Fruit fly (Drosophila melanogaster) whole organism, embryonic: Measurements from ENCODE around the gene CG6126.

Experiments
- Atf6 ChIP-seq: fragments of 200-800 bp; sonication (Bioruptor generic); IDR thresholded peaks from 2 replicates; pipeline ENCODE4 v1.3.6; 2022; ENCODE audit warnings: missing biosample characterization, missing genetic modification characterization
- CG10147 ChIP-seq: fragments of 200-800 bp; sonication (Bioruptor generic); optimal IDR thresholded peaks from 2 replicates; lab custom pipeline; 2019; ENCODE audit warnings: missing biosample characterization, mild to moderate bottlenecking, missing genetic modification characterization, moderate library complexity
- CG10431 ChIP-seq: fragments of 200-800 bp; sonication (Bioruptor generic); optimal IDR thresholded peaks from 3 replicates; lab custom pipeline; 2018; ENCODE audit warnings: missing biosample characterization, mild to moderate bottlenecking, missing genetic modification characterization
- CG11456 ChIP-seq: fragments of 200-800 bp; sonication (Bioruptor generic); IDR thresholded peaks from 3 replicates; pipeline ENCODE4 v1.3.6; 2022; ENCODE audit warnings: missing biosample characterization, missing genetic modification characterization
- CG12391 ChIP-seq: fragments of 200-800 bp; sonication (Bioruptor generic); optimal IDR thresholded peaks from 3 replicates; lab custom pipeline; 2018; ENCODE audit warnings: missing biosample characterization, mild to moderate bottlenecking, missing genetic modification characterization, moderate library complexity
- CG12659 ChIP-seq: fragments of 200-800 bp; sonication (Bioruptor generic); optimal IDR thresholded peaks from 3 replicates; lab custom pipeline; 2017; ENCODE audit warnings: mild to moderate bottlenecking, missing biosample characterization, missing genetic modification reagents, missing genetic modification characterization
- CG15269 ChIP-seq: fragments of 200-800 bp; sonication (Bioruptor generic); optimal IDR thresholded peaks from 2 replicates; lab custom pipeline; 2018; ENCODE audit warnings: missing biosample characterization, mild to moderate bottlenecking, missing genetic modification characterization, moderate library complexity
- CG17361 ChIP-seq: fragments of 200-800 bp; sonication (Bioruptor generic); IDR thresholded peaks from 3 replicates; pipeline ENCODE4 v1.3.6; 2022; ENCODE audit warnings: missing biosample characterization, missing genetic modification characterization
- CG17385 ChIP-seq: fragments of 200-800 bp; sonication (Bioruptor generic); optimal IDR thresholded peaks from 3 replicates; lab custom pipeline; 2018; ENCODE audit warnings: missing biosample characterization, mild to moderate bottlenecking, missing genetic modification characterization
- CG17912 ChIP-seq: fragments of 200-800 bp; sonication (Bioruptor generic); optimal IDR thresholded peaks from 2 replicates; lab custom pipeline; 2018; ENCODE audit warnings: missing biosample characterization, mild to moderate bottlenecking, missing genetic modification characterization
- CG3281 ChIP-seq: fragments of 200-800 bp; sonication (Bioruptor generic); optimal IDR thresholded peaks from 3 replicates; lab custom pipeline; 2017; ENCODE audit warnings: missing biosample characterization, mild to moderate bottlenecking, missing genetic modification characterization
- CG4424 ChIP-seq: fragments of 200-800 bp; sonication (Bioruptor generic); optimal IDR thresholded peaks from 3 replicates; lab custom pipeline; 2016; ENCODE audit warnings: missing biosample characterization, missing genetic modification characterization
- CG6175 ChIP-seq: fragments of 200-800 bp; sonication (Bioruptor generic); IDR thresholded peaks from 3 replicates; pipeline ENCODE4 v1.3.6; 2022; ENCODE audit warnings: missing biosample characterization, missing genetic modification characterization
- CG6683 ChIP-seq: fragments of 200-800 bp; sonication (Bioruptor generic); optimal IDR thresholded peaks from 2 replicates; lab custom pipeline; 2017; ENCODE audit warnings: missing biosample characterization, mild to moderate bottlenecking, missing genetic modification characterization, missing genetic modification reagents
- CG6765 ChIP-seq: fragments of 200-800 bp; sonication (Bioruptor generic); optimal IDR thresholded peaks from 3 replicates; lab custom pipeline; 2017; ENCODE audit warnings: missing biosample characterization, mild to moderate bottlenecking, missing genetic modification characterization
- CG6791 ChIP-seq: fragments of 200-800 bp; sonication (Bioruptor generic); IDR thresholded peaks from 3 replicates; pipeline ENCODE4 v1.3.6; 2022; ENCODE audit warnings: missing biosample characterization, missing genetic modification characterization; ENCODE audit not compliant: partially characterized antibody
- CG7987 ChIP-seq: fragments of 200-800 bp; sonication (Bioruptor generic); optimal IDR thresholded peaks from 2 replicates; lab custom pipeline; 2018; ENCODE audit warnings: missing biosample characterization, mild to moderate bottlenecking, missing genetic modification characterization, moderate library complexity
- CG9215 ChIP-seq: fragments of 200-800 bp; sonication (Bioruptor generic); IDR thresholded peaks from 2 replicates; pipeline ENCODE4 v1.3.6; 2022; ENCODE audit warnings: missing biosample characterization, missing genetic modification characterization
- D ChIP-seq, 2 experiments: fragments of 200-800 bp in 1 of 2; fragments of >200 bp in 1 of 2; sonication (Bioruptor generic) in 1 of 2; optimal IDR thresholded peaks; 2 replicates in 1 of 2; 3 replicates in 1 of 2; lab custom pipeline; 2017; ENCODE audit warnings: mild to moderate bottlenecking in 1 of 2, missing biosample characterization in 1 of 2, missing genetic modification characterization in 1 of 2, missing genetic modification reagents in 1 of 2
- Dbx ChIP-seq: fragments of 200-800 bp; sonication (Bioruptor generic); IDR thresholded peaks from 3 replicates; pipeline ENCODE4 v1.3.6; 2022; ENCODE audit warnings: missing biosample characterization, missing genetic modification characterization
- ERR ChIP-seq: fragments of 200-800 bp; sonication (Bioruptor generic); optimal IDR thresholded peaks from 2 replicates; lab custom pipeline; 2016; ENCODE audit warnings: missing biosample characterization, missing genetic modification characterization
- Fer1 ChIP-seq: fragments of 200-800 bp; sonication (Bioruptor generic); optimal IDR thresholded peaks from 2 replicates; lab custom pipeline; 2017; ENCODE audit warnings: missing biosample characterization, mild to moderate bottlenecking, missing genetic modification characterization
- H2.0 ChIP-seq: fragments of 200-800 bp; sonication (Bioruptor generic); IDR thresholded peaks from 2 replicates; pipeline ENCODE4 v1.3.6; 2022; ENCODE audit warnings: missing biosample characterization, missing genetic modification characterization
- Hr51 ChIP-seq, 2 experiments: fragments of 200-800 bp; sonication (Bioruptor generic); optimal IDR thresholded peaks; 2 replicates in 1 of 2; 3 replicates in 1 of 2; lab custom pipeline; 2016 to 2018; ENCODE audit warnings: missing biosample characterization in 2 of 2, missing genetic modification characterization in 2 of 2, mild to moderate bottlenecking in 1 of 2, moderate library complexity in 1 of 2
- Ravus ChIP-seq: fragments of 200-800 bp; sonication (Bioruptor generic); IDR thresholded peaks from 2 replicates; pipeline ENCODE4 v1.3.6; 2022; ENCODE audit warnings: missing biosample characterization, missing genetic modification characterization
- Six4 ChIP-seq: fragments of 200-800 bp; sonication (Bioruptor generic); optimal IDR thresholded peaks from 2 replicates; lab custom pipeline; 2016; ENCODE audit warnings: missing biosample characterization, missing genetic modification characterization
- TFAM ChIP-seq: fragments of 200-800 bp; sonication (Bioruptor generic); optimal IDR thresholded peaks from 2 replicates; lab custom pipeline; 2017; ENCODE audit warnings: missing biosample characterization, missing genetic modification characterization, inconsistent platforms
- ab ChIP-seq: fragments of 200-800 bp; sonication (Bioruptor generic); optimal IDR thresholded peaks from 2 replicates; lab custom pipeline; 2016; ENCODE audit warnings: missing biosample characterization, missing genetic modification characterization
- cas ChIP-seq: fragments of 200-800 bp; sonication (Bioruptor generic); IDR thresholded peaks from 2 replicates; pipeline ENCODE4 v1.3.6; 2022; ENCODE audit warnings: missing biosample characterization, missing genetic modification characterization
- exex ChIP-seq: fragments of 200-800 bp; sonication (Bioruptor generic); optimal IDR thresholded peaks from 4 replicates; lab custom pipeline; 2018; ENCODE audit warnings: missing biosample characterization, mild to moderate bottlenecking, missing genetic modification characterization, moderate library complexity
- grn ChIP-seq: fragments of 200-800 bp; sonication (Bioruptor generic); optimal IDR thresholded peaks from 3 replicates; lab custom pipeline; 2017; ENCODE audit warnings: missing biosample characterization, missing genetic modification characterization
- gro ChIP-seq: fragments of 200-800 bp; sonication (Bioruptor generic); optimal IDR thresholded peaks from 2 replicates; lab custom pipeline; 2016; ENCODE audit warnings: missing biosample characterization, missing genetic modification characterization
- hb ChIP-seq: fragments of 200-800 bp; sonication (Bioruptor generic); IDR thresholded peaks from 3 replicates; pipeline ENCODE4 v1.3.6; 2022; ENCODE audit warnings: missing biosample characterization, missing genetic modification characterization; ENCODE audit not compliant: partially characterized antibody
- kah ChIP-seq: fragments of 200-800 bp; sonication (Bioruptor generic); optimal IDR thresholded peaks from 2 replicates; lab custom pipeline; 2018; ENCODE audit warnings: missing biosample characterization, mild to moderate bottlenecking, missing genetic modification characterization
- kay ChIP-seq: fragments of 200-800 bp; sonication (Bioruptor generic); optimal IDR thresholded peaks from 2 replicates; lab custom pipeline; 2016; ENCODE audit warnings: missing biosample characterization, missing genetic modification characterization
- lab ChIP-seq: fragments of 200-800 bp; sonication (Bioruptor generic); optimal IDR thresholded peaks from 3 replicates; lab custom pipeline; 2017; ENCODE audit warnings: missing biosample characterization, missing genetic modification characterization, mild to moderate bottlenecking, moderate library complexity, missing genetic modification reagents
- mirr ChIP-seq: fragments of 200-800 bp; sonication (Bioruptor generic); optimal IDR thresholded peaks from 3 replicates; lab custom pipeline; 2018; ENCODE audit warnings: missing biosample characterization, mild to moderate bottlenecking, missing genetic modification characterization
- mld ChIP-seq: fragments of 200-800 bp; sonication (Bioruptor generic); IDR thresholded peaks from 3 replicates; pipeline ENCODE4 v1.3.6; 2022; ENCODE audit warnings: missing biosample characterization, missing genetic modification characterization; ENCODE audit not compliant: partially characterized antibody
- nau ChIP-seq: fragments of 200-800 bp; sonication (Bioruptor generic); optimal IDR thresholded peaks from 3 replicates; lab custom pipeline; 2017; ENCODE audit warnings: missing biosample characterization, mild to moderate bottlenecking, missing genetic modification characterization, missing genetic modification reagents
- nerfin-2 ChIP-seq: fragments of 200-800 bp; sonication (Bioruptor generic); IDR thresholded peaks from 2 replicates; pipeline ENCODE4 v1.3.6; 2022; ENCODE audit warnings: missing biosample characterization, missing genetic modification characterization; ENCODE audit not compliant: partially characterized antibody
- nmo ChIP-seq: fragments of 200-800 bp; sonication (Bioruptor generic); optimal IDR thresholded peaks from 2 replicates; lab custom pipeline; 2018; ENCODE audit warnings: missing biosample characterization, mild to moderate bottlenecking, missing genetic modification characterization, moderate library complexity
- onecut ChIP-seq: fragments of 200-800 bp; sonication (Bioruptor generic); IDR thresholded peaks from 2 replicates; pipeline ENCODE4 v1.3.6; 2022; ENCODE audit warnings: missing biosample characterization, missing genetic modification characterization
- peb ChIP-seq: fragments of 200-800 bp; sonication (Bioruptor generic); IDR thresholded peaks from 2 replicates; pipeline ENCODE4 v1.3.6; 2022; ENCODE audit warnings: missing biosample characterization, missing genetic modification characterization
- phol ChIP-seq: fragments of 200-800 bp; sonication (Bioruptor generic); optimal IDR thresholded peaks from 3 replicates; lab custom pipeline; 2018; ENCODE audit warnings: missing biosample characterization, mild to moderate bottlenecking, missing genetic modification characterization, moderate library complexity
- sima ChIP-seq: fragments of 200-800 bp; sonication (Bioruptor generic); optimal IDR thresholded peaks from 2 replicates; lab custom pipeline; 2016; ENCODE audit warnings: missing biosample characterization, missing genetic modification characterization
- sqz ChIP-seq: fragments of 200-800 bp; sonication (Bioruptor generic); optimal IDR thresholded peaks from 3 replicates; lab custom pipeline; 2018; ENCODE audit warnings: missing biosample characterization, mild to moderate bottlenecking, missing genetic modification characterization
- tap ChIP-seq: fragments of 200-800 bp; optimal IDR thresholded peaks from 3 replicates; lab custom pipeline; 2019; ENCODE audit warnings: missing biosample characterization, mild to moderate bottlenecking, missing genetic modification characterization, moderate library complexity
- ttk ChIP-seq: fragments of 200-800 bp; sonication (Bioruptor generic); IDR thresholded peaks from 2 replicates; pipeline ENCODE4 v2.1.2; 2022; ENCODE audit warnings: missing biosample characterization, missing genetic modification characterization
- zfh1 ChIP-seq: fragments of 200-800 bp; sonication (Bioruptor generic); IDR thresholded peaks from 3 replicates; pipeline ENCODE4 v1.3.6; 2022; ENCODE audit warnings: missing biosample characterization, missing genetic modification characterization

CG6126 gene

DNA sequence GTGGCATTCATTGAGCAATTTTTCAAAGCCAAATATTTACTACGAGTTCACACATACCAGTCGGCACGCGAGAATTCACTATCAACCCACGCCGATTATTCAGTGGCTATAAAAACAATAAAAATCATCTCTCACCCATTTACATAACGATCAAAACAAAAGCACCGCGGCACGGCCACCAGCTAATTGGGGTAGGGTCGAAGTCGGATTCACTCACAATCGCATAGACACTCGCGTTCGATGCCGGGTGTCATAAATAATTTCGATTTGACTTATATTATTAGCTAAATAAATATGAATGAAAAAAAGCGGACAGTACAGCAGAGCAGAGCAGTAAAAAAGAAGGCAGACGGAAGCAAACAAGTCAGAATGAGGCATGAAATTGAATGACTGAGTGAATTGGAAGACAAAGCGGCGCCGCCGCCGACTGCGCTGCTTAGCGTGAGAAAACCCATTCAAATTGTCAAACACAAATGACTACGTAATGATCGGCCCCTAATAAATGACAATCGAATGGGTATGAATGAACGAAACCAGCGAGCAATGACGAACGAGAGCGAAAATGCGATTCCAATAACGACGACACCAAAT lies 27.3 kb upstream of the CG6126 start (continued):
- TF ChIP-seq CG17361 (GFP tag; lab: Robert Waterston, UW) (no peak), onecut (GFP tag; lab: Robert Waterston, UW) (no peak), CG10431 (GFP tag; lab: Kevin White, UChicago) (no peak), phol (tag; lab: Kevin White, UChicago) (no peak), CG12391 (no peak), CG10147 (GFP tag; lab: Kevin White, UChicago) (peak; percentile 3), nmo (GFP tag; lab: Kevin White, UChicago) (no peak), Fer1 (GFP tag; lab: Kevin White, UChicago) (no peak), CG15269 (tag; lab: Kevin White, UChicago) (peak; percentile 16), tap (tag; lab: Kevin White, UChicago) (no peak), mld (GFP tag; lab: Robert Waterston, UW) (no peak), H2.0 (GFP tag; lab: Robert Waterston, UW) (no peak), CG17912 (GFP tag; lab: Kevin White, UChicago) (no peak), nau (peak; percentile 31), Atf6 (GFP tag; lab: Robert Waterston, UW) (no peak), lab (GFP tag; lab: Kevin White, UChicago) (peak; percentile 44), gro (GFP tag; lab: Kevin White, UChicago) (peak; percentile 91), CG12659 (no peak), CG7987 (GFP tag; lab: Kevin White, UChicago) (peak; percentile 57), Hr51 (GFP tag; optimal IDR thresholded peaks at IDR 0.05; lab: Kevin White, UChicago) (no peak), Ravus (GFP tag; lab: Robert Waterston, UW) (no peak), Six4 (GFP tag; lab: Kevin White, UChicago) (no peak), grn (GFP tag; lab: Kevin White, UChicago) (no peak), ab (GFP tag; lab: Kevin White, UChicago) (no peak), CG11456 (GFP tag; lab: Robert Waterston, UW) (no peak), nerfin-2 (GFP tag; lab: Robert Waterston, UW) (no peak), peb (GFP tag; lab: Robert Waterston, UW) (no peak), TFAM (GFP tag; lab: Kevin White, UChicago) (no peak), exex (tag; lab: Kevin White, UChicago) (peak; percentile 63), cas (no peak), zfh1 (no peak), CG6765 (no peak), CG4424 (GFP tag; lab: Kevin White, UChicago) (no peak), CG3281 (GFP tag; lab: Kevin White, UChicago) (peak; percentile 0), mirr (GFP tag; lab: Kevin White, UChicago) (peak; percentile 57), CG17385 (GFP tag; lab: Kevin White, UChicago) (no peak), CG6791 (GFP tag; lab: Robert Waterston, UW) (no peak), kah (GFP tag; lab: Kevin White, UChicago) (no peak), CG9215 (GFP tag; lab: Robert Waterston, UW) (no peak), D (optimal IDR thresholded peaks at IDR 0.05; lab: Kevin White, UChicago) (no peak), D (GFP tag; optimal IDR thresholded peaks at IDR 0.05; lab: Kevin White, UChicago) (no peak), CG6683 (GFP tag; lab: Kevin White, UChicago) (no peak), Dbx (GFP tag; lab: Robert Waterston, UW) (no peak), kay (GFP tag; lab: Kevin White, UChicago) (peak; percentile 56), sima (GFP tag; lab: Kevin White, UChicago) (no peak), ttk (GFP tag; lab: Robert Waterston, UW) (no peak), sqz (GFP tag; lab: Kevin White, UChicago) (peak; percentile 46), ERR (peak; percentile 7), hb (GFP tag; lab: Robert Waterston, UW) (no peak), CG6175 (GFP tag; lab: Robert Waterston, UW) (no peak)
